Fruit fly (Drosophila melanogaster) whole organism, pupa: ENCODE data around the gene Acsf2.

Experiments
- CG12605 ChIP-seq: fragments of 200-800 bp; sonication (Bioruptor generic); IDR thresholded peaks from 2 replicates; pipeline ENCODE4 v1.3.6; 2022; ENCODE audit warnings: missing biosample characterization, missing genetic modification characterization
- CG8301 ChIP-seq: fragments of 200-800 bp; sonication (Bioruptor generic); optimal IDR thresholded peaks from 2 replicates; lab custom pipeline; 2018; ENCODE audit warnings: missing biosample characterization, mild to moderate bottlenecking, missing genetic modification characterization
- CG9948 ChIP-seq: fragments of 200-800 bp; sonication (Bioruptor generic); optimal IDR thresholded peaks from 2 replicates; lab custom pipeline; 2018; ENCODE audit warnings: missing biosample characterization, mild to moderate bottlenecking, missing genetic modification characterization, moderate library complexity
- Pif1A ChIP-seq: fragments of 200-800 bp; sonication (Bioruptor generic); optimal IDR thresholded peaks from 3 replicates; lab custom pipeline; 2016; ENCODE audit warnings: missing biosample characterization, missing genetic modification characterization
- Snoo ChIP-seq: fragments of 200-800 bp; sonication (Bioruptor generic); optimal IDR thresholded peaks from 3 replicates; lab custom pipeline; 2017; ENCODE audit warnings: missing biosample characterization, mild to moderate bottlenecking, missing genetic modification characterization, inconsistent platforms
- gl ChIP-seq: fragments of 200-800 bp; sonication (Bioruptor generic); optimal IDR thresholded peaks from 2 replicates; lab custom pipeline; 2018; ENCODE audit warnings: missing biosample characterization, mild to moderate bottlenecking, missing genetic modification characterization
- rn ChIP-seq: fragments of 200-800 bp; sonication (Bioruptor generic); IDR thresholded peaks from 2 replicates; pipeline ENCODE4 v1.3.6; 2022; ENCODE audit warnings: missing biosample characterization, missing genetic modification characterization

- no peak for TF ChIP-seq Snoo (tag; lab: Kevin White, UChicago)
- peak; percentile 23; the same call in 1 of the 2 replicates for TF ChIP-seq CG12605 (GFP tag; lab: Robert Waterston, UW)
- no peak for TF ChIP-seq rn (GFP tag; lab: Robert Waterston, UW)
- peak; percentile 20 for TF ChIP-seq gl (tag; lab: Kevin White, UChicago)
- TF ChIP-seq CG8301 (tag; lab: Kevin White, UChicago), result no peak
- no peak for TF ChIP-seq Pif1A (GFP tag; lab: Kevin White, UChicago)
- TF ChIP-seq CG9948 (tag; lab: Kevin White, UChicago), result no peak
Measured at dm6 chr2L:5294392-5295244, 47.4 kb downstream of the Acsf2 start.
